Fruit fly (Drosophila melanogaster) Kc167 (cell line): ENCODE data around the gene CG10343.

Experiments used
- Myc ChIP-seq: fragments of >200 bp; optimal IDR thresholded peaks from 2 replicates; lab custom pipeline; 2017; ENCODE audit warnings: missing external identifiers
- Sin3A ChIP-seq: fragments of >200 bp; optimal IDR thresholded peaks from 2 replicates; lab custom pipeline; 2018; ENCODE audit warnings: missing external identifiers
- h ChIP-seq: fragments of >200 bp; optimal IDR thresholded peaks from 3 replicates; lab custom pipeline; 2018; ENCODE audit warnings: missing external identifiers
- insv ChIP-seq: fragments of >200 bp; optimal IDR thresholded peaks from 3 replicates; lab custom pipeline; 2018; ENCODE audit warnings: missing external identifiers
- psq ChIP-seq: fragments of >200 bp; optimal IDR thresholded peaks from 2 replicates; lab custom pipeline; 2017; ENCODE audit warnings: missing external identifiers
- ttk ChIP-seq: sonication (Bioruptor generic); optimal IDR thresholded peaks from 2 replicates; lab custom pipeline; 2017; ENCODE audit warnings: missing external identifiers

CG10343 gene

dm6 chr2L:18702721-18703488 lies at the start of gene CG10343, which contains the start of gene CG10376:
TSS of gene CG10343 (plus strand) at chr2L:18703473.
TSS of gene CG10376 (minus strand) at chr2L:18703105.
- TF ChIP-seq ttk (lab: Kevin White, UChicago) (no peak), h (no peak), Myc (lab: Kevin White, UChicago) (no peak), insv (lab: Kevin White, UChicago) (no peak), Sin3A (lab: Kevin White, UChicago) (no peak), psq (lab: Kevin White, UChicago) (no peak)

- TF ChIP-seq ttk (lab: Kevin White, UChicago): no peak
- TF ChIP-seq psq (lab: Kevin White, UChicago): no peak
- no peak for TF ChIP-seq h
- no peak for TF ChIP-seq Myc (lab: Kevin White, UChicago)
- no peak for TF ChIP-seq Sin3A (lab: Kevin White, UChicago)
- no peak for TF ChIP-seq insv (lab: Kevin White, UChicago)
Observed at dm6 chr2L:18656691-18657237, 46.5 kb upstream of the CG10343 start.

- TF ChIP-seq Sin3A (lab: Kevin White, UChicago) (no peak), Myc (lab: Kevin White, UChicago) (no peak), psq (lab: Kevin White, UChicago) (no peak), insv (lab: Kevin White, UChicago) (no peak), ttk (lab: Kevin White, UChicago) (no peak), h (no peak)
Observed at dm6 chr2L:18658108-18658507, 45.2 kb upstream of the CG10343 start.

- TF ChIP-seq psq (lab: Kevin White, UChicago) (no peak), Myc (lab: Kevin White, UChicago) (no peak), ttk (lab: Kevin White, UChicago) (no peak), Sin3A (lab: Kevin White, UChicago) (no peak), insv (lab: Kevin White, UChicago) (no peak), h (no peak)
Observed at dm6 chr2L:18663395-18663794, 39.9 kb upstream of the CG10343 start.

dm6 chr2L:18664707-18665550 lies 38.3 kb upstream of the CG10343 start:
- TF ChIP-seq psq (lab: Kevin White, UChicago): no peak

- TF ChIP-seq ttk (lab: Kevin White, UChicago) (no peak), Sin3A (lab: Kevin White, UChicago) (no peak), h (no peak), insv (lab: Kevin White, UChicago) (no peak)
Observed at dm6 chr2L:18665952-18666606, 37.2 kb upstream of the CG10343 start.

dm6 chr2L:18671146-18671545 lies 32.1 kb upstream of the CG10343 start, which contains the start of gene CG43338:
TSS of gene CG43338 (minus strand) at chr2L:18671246.
- TF ChIP-seq h (no peak), ttk (lab: Kevin White, UChicago) (no peak), psq (lab: Kevin White, UChicago) (no peak), Myc (lab: Kevin White, UChicago) (no peak), insv (lab: Kevin White, UChicago) (no peak), Sin3A (lab: Kevin White, UChicago) (no peak)

dm6 chr2L:18673185-18673584 lies 30.1 kb upstream of the CG10343 start, which contains the start of gene CG43339:
TSS of gene CG43339 (minus strand) at chr2L:18673285.
- TF ChIP-seq insv (lab: Kevin White, UChicago) (no peak), psq (lab: Kevin White, UChicago) (no peak), Sin3A (lab: Kevin White, UChicago) (no peak), ttk (lab: Kevin White, UChicago) (no peak), Myc (lab: Kevin White, UChicago) (no peak), h (no peak)

dm6 chr2L:18674994-18675393 lies 28.3 kb upstream of the CG10343 start, which contains the start of gene Mst36Fb:
TSS of gene Mst36Fb (minus strand) at chr2L:18675094.
- TF ChIP-seq Myc (lab: Kevin White, UChicago): no peak
- TF ChIP-seq insv (lab: Kevin White, UChicago): no peak
- no peak for TF ChIP-seq psq (lab: Kevin White, UChicago)
- no peak for TF ChIP-seq h
- no peak for TF ChIP-seq ttk (lab: Kevin White, UChicago)
- no peak for TF ChIP-seq Sin3A (lab: Kevin White, UChicago)

dm6 chr2L:18676948-18677820 lies 26.1 kb upstream of the CG10343 start, which contains the start of the genes Mst36Fa and CG31751:
TSS of gene Mst36Fa (minus strand) at chr2L:18676998.
TSS of gene CG31751 (plus strand) at chr2L:18677221.
- no peak for TF ChIP-seq h
- no peak for TF ChIP-seq psq (lab: Kevin White, UChicago)
- TF ChIP-seq Sin3A (lab: Kevin White, UChicago): no peak
- TF ChIP-seq ttk (lab: Kevin White, UChicago): no peak
- no peak for TF ChIP-seq Myc (lab: Kevin White, UChicago)
- TF ChIP-seq insv (lab: Kevin White, UChicago): no peak
